Worm (Caenorhabditis elegans): ENCODE data around the gene F46C5.9.

Gene F46C5.9

DNA sequence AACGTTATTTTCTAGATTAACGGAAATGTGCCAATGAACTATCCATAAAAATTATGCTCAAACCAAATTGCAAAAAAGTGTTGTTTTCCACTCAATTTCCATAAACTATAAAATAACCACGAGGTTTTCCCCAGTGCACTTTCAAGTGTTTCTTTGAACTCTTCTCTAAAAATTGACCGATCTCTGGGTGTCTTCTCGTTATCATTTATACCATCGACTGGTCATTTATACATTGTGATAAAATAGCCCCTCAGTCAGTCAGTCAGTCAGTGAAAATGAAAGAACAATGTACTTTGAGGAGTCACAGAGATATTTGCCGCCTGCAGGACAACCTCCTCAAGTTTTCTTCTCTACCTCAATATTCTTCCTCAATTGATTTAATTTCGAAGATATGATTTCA lies 35.4 kb upstream of the F46C5.9 start:
- TF ChIP-seq F10E7.11 (tag; optimal IDR thresholded peaks at IDR 0.05): no peak
- TF ChIP-seq ztf-26 (tag; optimal IDR thresholded peaks at IDR 0.05): no peak
- TF ChIP-seq ccch-3 (GFP tag; optimal IDR thresholded peaks at IDR 0.05): no peak
- no peak for TF ChIP-seq ztf-6 (GFP tag; IDR thresholded peaks at IDR 0.05)
- no peak for TF ChIP-seq attf-6 (GFP tag; IDR thresholded peaks at IDR 0.05)
- TF ChIP-seq ceh-27 (GFP tag; optimal IDR thresholded peaks at IDR 0.05): no peak
- no peak for TF ChIP-seq lsy-27 (tag; optimal IDR thresholded peaks at IDR 0.05; ENCODE audit: borderline replicate concordance, insufficient read depth)
- no peak for TF ChIP-seq egl-44 (GFP tag; IDR thresholded peaks at IDR 0.05)
- no peak for TF ChIP-seq attf-5 (GFP tag; optimal IDR thresholded peaks at IDR 0.05)
- TF ChIP-seq D2030.7 (GFP tag; IDR thresholded peaks at IDR 0.05): no peak

DNA sequence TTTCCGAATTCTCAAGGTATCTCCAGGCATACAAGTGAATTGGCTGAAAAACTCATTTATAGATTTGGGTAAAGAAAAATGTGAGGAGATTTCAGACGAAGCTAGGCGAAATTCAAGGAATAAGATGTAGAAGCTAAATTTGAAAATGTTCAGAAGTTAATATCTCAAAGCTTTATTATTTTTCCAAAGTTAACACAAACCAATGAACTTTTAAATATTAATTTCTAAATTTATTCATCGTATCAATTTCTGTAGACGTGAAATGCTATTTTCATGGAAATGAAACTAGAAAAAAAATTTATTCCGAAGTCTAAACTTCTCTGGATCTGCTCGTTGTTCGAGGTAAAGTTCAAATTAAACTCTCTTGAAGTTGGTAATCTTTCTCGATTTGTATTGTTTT lies 34.8 kb upstream of the F46C5.9 start, which contains the start of gene agxt-1:
Gene agxt-1 (plus strand): TSS at position 301 of the 400 bp plus-strand sequence.
- no peak for TF ChIP-seq nhr-27 (tag; optimal IDR thresholded peaks at IDR 0.05)
- TF ChIP-seq unc-62 (GFP tag; optimal IDR thresholded peaks at IDR 0.05): no peak
- TF ChIP-seq nhr-120 (GFP tag; IDR thresholded peaks at IDR 0.05): no peak

DNA sequence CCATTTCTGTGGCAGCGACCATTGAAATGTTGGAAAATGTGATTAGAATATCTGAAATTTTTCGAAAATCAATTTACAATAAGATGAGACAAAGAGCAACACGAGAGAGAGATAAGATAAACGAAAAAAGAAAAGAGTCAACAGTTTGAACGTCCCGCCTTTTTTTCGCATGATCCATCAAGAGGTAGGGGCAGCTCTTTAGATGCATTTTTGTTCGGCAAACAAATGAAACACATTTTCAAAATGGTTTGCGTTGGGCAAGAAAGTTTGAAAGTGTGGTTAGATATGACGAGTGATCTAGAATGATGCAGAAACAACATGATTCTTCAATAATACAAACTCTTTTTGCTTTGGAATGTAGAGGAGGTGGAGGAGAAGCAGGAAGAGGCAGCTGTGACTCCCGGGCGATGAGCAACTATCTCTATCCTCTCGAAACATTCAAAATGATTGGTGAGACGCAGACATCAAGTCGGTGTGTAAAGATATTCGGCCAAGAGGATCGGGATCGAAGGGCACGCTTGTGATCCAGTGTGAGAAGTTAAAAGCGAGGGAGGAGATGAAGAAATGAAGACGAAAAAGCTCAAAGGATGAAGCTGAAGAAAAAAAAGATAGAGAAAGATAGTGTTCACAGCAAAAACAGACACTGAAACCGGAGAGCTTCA lies 34.1 kb upstream of the F46C5.9 start, which contains the start of gene F46C5.6:
Gene F46C5.6 (minus strand): TSS at position 51 of the 662 bp plus-strand sequence.
- TF ChIP-seq madf-3 (GFP tag; IDR thresholded peaks at IDR 0.05) (no peak), chd-7 (tag; optimal IDR thresholded peaks at IDR 0.05) (no peak), snpc-3.4 (tag; optimal IDR thresholded peaks at IDR 0.05) (no peak), ztf-3 (GFP tag; optimal IDR thresholded peaks at IDR 0.05) (no peak), snpc-1.1 (tag; optimal IDR thresholded peaks at IDR 0.05; ENCODE audit: insufficient read depth) (no peak), akir-1 (GFP tag; optimal IDR thresholded peaks at IDR 0.05) (no peak), mxl-1 (tag; optimal IDR thresholded peaks at IDR 0.05) (no peak), bed-2 (GFP tag; IDR thresholded peaks at IDR 0.05) (no peak), ceh-58 (GFP tag; IDR thresholded peaks at IDR 0.05) (no peak), Y79H2A.3 (GFP tag; conservative IDR thresholded peaks at IDR 0.05) (no peak), nhr-120 (GFP tag; IDR thresholded peaks at IDR 0.05) (no peak), snpc-4 (GFP tag; optimal IDR thresholded peaks at IDR 0.05) (no peak), snpc-4 (tag; optimal IDR thresholded peaks at IDR 0.05) (no peak), hmg-20 (GFP tag; IDR thresholded peaks at IDR 0.05) (no peak), F10E7.11 (tag; optimal IDR thresholded peaks at IDR 0.05) (no peak), Y67H2A.10 (GFP tag; conservative IDR thresholded peaks at IDR 0.05) (no peak), him-1 (tag; optimal IDR thresholded peaks at IDR 0.05) (no peak), ekl-4 (GFP tag; IDR thresholded peaks at IDR 0.05) (no peak), egl-44 (GFP tag; IDR thresholded peaks at IDR 0.05) (no peak), athp-1 (tag; optimal IDR thresholded peaks at IDR 0.05) (no peak)

DNA sequence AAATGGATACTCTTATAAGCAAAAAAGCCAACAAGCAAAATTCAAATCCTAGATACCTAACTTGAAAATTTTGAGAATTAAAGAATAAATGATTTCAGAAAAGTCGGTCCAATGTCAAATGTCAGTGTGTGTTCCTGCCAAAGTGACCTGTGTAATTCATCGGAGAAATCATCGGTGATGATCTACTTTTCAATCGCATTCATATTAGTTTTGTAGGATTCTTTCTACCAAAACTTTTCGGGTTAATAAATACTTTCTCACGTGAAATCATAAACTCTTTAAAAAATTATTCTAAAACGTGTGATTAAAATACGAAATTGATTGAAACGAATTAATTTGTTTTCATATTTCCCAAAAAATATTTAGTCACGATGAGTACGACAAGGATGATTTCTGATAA lies 28.5 kb upstream of the F46C5.9 start, which contains the start of gene F46C5.7:
Gene F46C5.7 (plus strand): TSS at position 301 of the 400 bp plus-strand sequence.
- TF ChIP-seq unc-62 (GFP tag; optimal IDR thresholded peaks at IDR 0.05): no peak
- no peak for TF ChIP-seq lin-40 (tag; optimal IDR thresholded peaks at IDR 0.05)
- no peak for TF ChIP-seq him-1 (tag; optimal IDR thresholded peaks at IDR 0.05)
- TF ChIP-seq Y67H2A.10 (GFP tag; conservative IDR thresholded peaks at IDR 0.05): no peak
- no peak for TF ChIP-seq hrde-1 (tag; optimal IDR thresholded peaks at IDR 0.05; ENCODE audit: borderline replicate concordance)
- TF ChIP-seq ztf-22 (GFP tag; optimal IDR thresholded peaks at IDR 0.05): no peak
- no peak for TF ChIP-seq lag-1 (GFP tag; IDR thresholded peaks at IDR 0.05)
- no peak for TF ChIP-seq tbx-9 (tag; optimal IDR thresholded peaks at IDR 0.05; ENCODE audit: borderline replicate concordance)
- no peak for TF ChIP-seq attf-6 (GFP tag; IDR thresholded peaks at IDR 0.05)
